Worm (Caenorhabditis elegans) whole organism, young adult: ENCODE results near the gene D2024.18.

Source experiments
- B0019.2 ChIP-seq: fragments of 200-800 bp; sonication (Bioruptor generic); conservative IDR thresholded peaks from 2 replicates; pipeline ENCODE4 v1.3.6; 2022; ENCODE audit warnings: missing genetic modification reagents, missing genetic modification characterization, missing compliant biosample characterization
- F57C9.4 ChIP-seq: sonication (generic microtip); optimal IDR thresholded peaks from 2 replicates; lab custom pipeline; 2017; ENCODE audit warnings: mild to moderate bottlenecking, missing genetic modification characterization, missing compliant biosample characterization
- T07F8.4 ChIP-seq: sonication (generic microtip); optimal IDR thresholded peaks from 2 replicates; lab custom pipeline; 2016; ENCODE audit warnings: mild to moderate bottlenecking, missing genetic modification characterization, moderate library complexity, missing compliant biosample characterization
- T26A5.8 ChIP-seq: sonication (generic microtip); optimal IDR thresholded peaks from 2 replicates; lab custom pipeline; 2016; ENCODE audit warnings: missing genetic modification characterization, missing compliant biosample characterization
- ekl-4 ChIP-seq: fragments of 200-800 bp; sonication (Bioruptor generic); IDR thresholded peaks from 2 replicates; pipeline ENCODE4 v1.3.6; 2022; ENCODE audit warnings: missing genetic modification reagents, missing genetic modification characterization, missing compliant biosample characterization
- him-1 ChIP-seq: sonication (generic microtip); optimal IDR thresholded peaks from 2 replicates; lab custom pipeline; 2016; ENCODE audit warnings: missing genotype, missing genetic modification reagents, missing genetic modification characterization, missing compliant biosample characterization
- hsf-1 ChIP-seq: fragments of 200-800 bp; sonication (Bioruptor generic); IDR thresholded peaks from 2 replicates; pipeline ENCODE4 v1.3.6; 2022; ENCODE audit warnings: missing genetic modification reagents, missing genetic modification characterization, missing compliant biosample characterization
- lin-26 ChIP-seq: fragments of 200-800 bp; sonication (Bioruptor generic); IDR thresholded peaks from 2 replicates; pipeline ENCODE4 v1.3.6; 2022; ENCODE audit warnings: missing genetic modification reagents, missing genetic modification characterization, missing compliant biosample characterization
- lsy-27 ChIP-seq: sonication (generic microtip); optimal IDR thresholded peaks from 2 replicates; lab custom pipeline; 2017; ENCODE audit warnings: missing genetic modification characterization, mild to moderate bottlenecking, missing compliant biosample characterization, antibody characterized with exemption, missing genotype, borderline replicate concordance; ENCODE audit not compliant: insufficient read depth
- repo-1 ChIP-seq: sonication (generic microtip); optimal IDR thresholded peaks from 2 replicates; lab custom pipeline; 2017; ENCODE audit warnings: mild to moderate bottlenecking, missing genetic modification characterization, missing compliant biosample characterization
- unc-130 ChIP-seq: sonication (generic microtip); optimal IDR thresholded peaks from 2 replicates; lab custom pipeline; 2016; ENCODE audit warnings: missing genetic modification reagents, missing genetic modification characterization, missing compliant biosample characterization

D2024.18 gene

DNA sequence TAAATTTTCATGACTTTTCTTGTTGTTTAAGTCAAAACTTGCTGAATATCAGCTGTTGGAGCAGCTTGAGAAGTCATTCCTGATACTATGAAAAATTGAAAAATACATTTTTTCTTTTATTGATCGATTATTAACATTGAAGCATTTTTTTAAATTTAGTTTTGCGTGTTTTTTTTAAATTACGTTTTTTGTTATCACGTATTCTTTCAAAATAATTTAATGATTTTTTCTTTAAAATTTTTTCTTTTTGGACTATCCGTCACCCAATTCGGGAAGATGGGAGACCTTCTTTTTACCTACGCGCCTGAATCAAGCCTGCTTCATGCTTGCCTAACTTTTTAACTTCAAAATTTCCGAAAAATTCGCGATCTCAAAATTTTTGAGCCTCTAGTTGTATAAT lies 43.9 kb downstream of the D2024.18 start, which contains the start of gene F42C5.5:
F42C5.5 (minus strand) TSS at position 101 of the 400 bp plus-strand sequence.
- TF ChIP-seq hsf-1 (GFP tag; lab: Robert Waterston, UW): no peak
- no peak for TF ChIP-seq lin-26
- no peak for TF ChIP-seq ekl-4 (GFP tag; lab: Robert Waterston, UW)
- TF ChIP-seq him-1 (tag; lab: Kevin White, UChicago): no peak
- TF ChIP-seq T07F8.4 (tag; lab: Kevin White, UChicago): no peak
- TF ChIP-seq T26A5.8: no peak

DNA sequence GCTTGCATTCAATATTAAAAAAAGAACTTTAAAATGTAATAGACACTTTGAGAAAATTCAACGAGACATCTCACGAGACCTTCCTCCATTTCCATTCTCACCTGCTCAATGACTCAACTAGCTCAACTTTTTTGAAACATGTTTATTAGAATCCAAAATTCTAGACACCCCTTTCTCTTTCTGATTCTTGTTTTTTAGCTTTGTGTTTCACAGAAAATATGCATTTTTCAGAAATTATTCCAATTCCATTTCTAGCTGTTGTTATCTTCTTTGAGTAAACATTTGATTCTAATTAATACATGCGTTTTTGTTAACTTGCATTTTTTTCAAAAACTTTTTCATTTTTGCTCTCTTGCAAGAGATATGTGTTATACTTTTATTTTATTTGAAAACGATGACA lies 51.2 kb downstream of the D2024.18 start:
- TF ChIP-seq F57C9.4 (tag; lab: Kevin White, UChicago) (no peak), T07F8.4 (tag; lab: Kevin White, UChicago) (no peak), repo-1 (tag; lab: Kevin White, UChicago) (no peak), lsy-27 (tag; lab: Kevin White, UChicago) (no peak), B0019.2 (no peak), unc-130 (GFP tag; lab: Kevin White, UChicago) (no peak)
